Worm (Caenorhabditis elegans): Measurements from ENCODE around the gene irld-9.

DNA sequence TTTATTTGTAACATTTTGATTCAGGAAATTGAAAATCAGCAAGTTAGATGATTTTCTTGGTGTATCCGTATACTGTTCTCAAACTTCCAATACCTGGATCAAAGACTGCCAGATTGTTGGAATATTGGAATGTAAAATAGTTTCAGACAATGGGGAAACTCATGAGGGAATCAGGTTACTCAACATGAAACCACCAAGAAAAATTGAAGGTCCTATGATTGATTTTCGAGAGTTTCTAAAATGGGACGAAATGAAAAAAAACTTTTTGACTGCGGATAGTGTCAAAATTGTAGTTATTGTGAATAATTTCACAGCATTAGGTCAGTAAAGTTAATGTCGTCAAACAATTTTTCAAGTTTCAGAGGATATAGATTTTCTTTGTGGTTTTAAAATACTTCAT lies 33.0 kb upstream of the irld-9 start, which contains the start of gene math-3:
- TF ChIP-seq sdz-38 (tag; optimal IDR thresholded peaks at IDR 0.05) (no peak), hsf-1 (GFP tag; IDR thresholded peaks at IDR 0.05) (no peak), K12H6.12 (tag; optimal IDR thresholded peaks at IDR 0.05) (no peak), lin-40 (tag; optimal IDR thresholded peaks at IDR 0.05) (no peak), akir-1 (GFP tag; optimal IDR thresholded peaks at IDR 0.05) (no peak), egrh-3 (GFP tag; IDR thresholded peaks at IDR 0.05) (no peak), F37B4.10 (GFP tag; IDR thresholded peaks at IDR 0.05) (no peak), rpc-1 (optimal IDR thresholded peaks at IDR 0.05) (no peak), rpc-1 (tag; optimal IDR thresholded peaks at IDR 0.05) (no peak), fkh-3 (tag; optimal IDR thresholded peaks at IDR 0.05) (no peak), snpc-4 (GFP tag; optimal IDR thresholded peaks at IDR 0.05) (no peak), snpc-4 (tag; optimal IDR thresholded peaks at IDR 0.05) (no peak)
